Fruit fly (Drosophila melanogaster): Measurements from ENCODE around the gene CG9147.

CG9147 gene

dm6 chr2L:6020535-6020934 is 45.3 kb upstream of the CG9147 start, which contains the start of gene CG13996:
Gene CG13996 (plus strand): TSS chr2L:6020835.
- TF ChIP-seq Taf1 (GFP tag; IDR thresholded peaks at IDR 0.05) (no peak), Lim3 (GFP tag; IDR thresholded peaks at IDR 0.05) (no peak), kni (GFP tag; optimal IDR thresholded peaks at IDR 0.05) (no peak), CG12744 (GFP tag; optimal IDR thresholded peaks at IDR 0.05) (no peak), ewg (GFP tag; optimal IDR thresholded peaks at IDR 0.05) (no peak), bab2 (GFP tag; optimal IDR thresholded peaks at IDR 0.05) (no peak), CG4730 (GFP tag; IDR thresholded peaks at IDR 0.05) (no peak), dpn (GFP tag; optimal IDR thresholded peaks at IDR 0.05) (no peak), hbn (GFP tag; IDR thresholded peaks at IDR 0.05; ENCODE audit: partially characterized antibody) (no peak)

DNA sequence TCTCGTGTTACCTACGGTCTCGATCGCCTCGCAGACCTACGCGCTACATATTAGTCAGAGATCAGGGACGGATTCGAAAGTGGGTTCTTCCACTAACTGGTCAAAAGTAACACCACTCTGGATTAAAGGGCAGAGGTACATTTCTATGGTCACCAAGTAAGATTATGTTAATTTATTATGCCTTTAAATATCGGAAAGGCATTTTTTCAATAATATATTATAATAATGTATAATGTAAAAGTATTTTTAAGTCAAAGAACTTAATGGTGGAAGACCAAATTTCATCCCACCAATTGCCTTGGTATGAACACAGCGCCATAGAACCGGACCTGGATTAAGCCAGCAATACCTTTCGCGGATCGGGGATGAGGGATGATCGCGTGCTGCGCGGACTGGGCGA is 43.0 kb upstream of the CG9147 start:
- TF ChIP-seq ewg (GFP tag; optimal IDR thresholded peaks at IDR 0.05) (no peak), CG30403 (GFP tag; optimal IDR thresholded peaks at IDR 0.05) (no peak), lab (GFP tag; optimal IDR thresholded peaks at IDR 0.05) (peak; percentile 4), maf-S (GFP tag; optimal IDR thresholded peaks at IDR 0.05) (no peak), unpg (GFP tag; optimal IDR thresholded peaks at IDR 0.05) (no peak), chinmo (GFP tag; IDR thresholded peaks at IDR 0.05; ENCODE audit: partially characterized antibody) (no peak), sd (tag; optimal IDR thresholded peaks at IDR 0.05) (no peak), Usf (GFP tag; optimal IDR thresholded peaks at IDR 0.05) (no peak), Sry-δ (GFP tag; optimal IDR thresholded peaks at IDR 0.05) (no peak), CG12744 (GFP tag; optimal IDR thresholded peaks at IDR 0.05) (no peak), slp2 (GFP tag; optimal IDR thresholded peaks at IDR 0.05) (no peak), CG3995 (GFP tag; optimal IDR thresholded peaks at IDR 0.05) (no peak), en (GFP tag; optimal IDR thresholded peaks at IDR 0.05) (no peak), Myb (GFP tag; optimal IDR thresholded peaks at IDR 0.05) (no peak), sna (GFP tag; IDR thresholded peaks at IDR 0.05; ENCODE audit: partially characterized antibody) (no peak), CG15601 (tag; optimal IDR thresholded peaks at IDR 0.05) (peak; percentile 17), onecut (GFP tag; IDR thresholded peaks at IDR 0.05) (no peak), CG15696 (tag; optimal IDR thresholded peaks at IDR 0.05) (peak; percentile 65), dmrt11E (tag; optimal IDR thresholded peaks at IDR 0.05) (peak; percentile 13), CG10959 (GFP tag; IDR thresholded peaks at IDR 0.05) (no peak), CG31441 (GFP tag; IDR thresholded peaks at IDR 0.05) (peak; percentile 47; the same call in 1 of the 2 replicates), CG10431 (GFP tag; optimal IDR thresholded peaks at IDR 0.05) (no peak), MBD-R2 (GFP tag; IDR thresholded peaks at IDR 0.05) (no peak), pita (GFP tag; optimal IDR thresholded peaks at IDR 0.05) (no peak), NC2β (GFP tag; optimal IDR thresholded peaks at IDR 0.05) (no peak), Hr39 (optimal IDR thresholded peaks at IDR 0.05) (no peak), twi (tag; optimal IDR thresholded peaks at IDR 0.05) (no peak), CG7745 (tag; optimal IDR thresholded peaks at IDR 0.05) (no peak), Pdp1 (GFP tag; optimal IDR thresholded peaks at IDR 0.05) (no peak), trh (GFP tag; optimal IDR thresholded peaks at IDR 0.05) (no peak), CG17568 (GFP tag; optimal IDR thresholded peaks at IDR 0.05) (no peak), CG7963 (GFP tag; IDR thresholded peaks at IDR 0.05; ENCODE audit: partially characterized antibody) (no peak), croc (GFP tag; conservative IDR thresholded peaks at IDR 0.05) (peak; percentile 33; the same call in 1 of the 3 replicates), CG10267 (tag; optimal IDR thresholded peaks at IDR 0.05) (no peak), CG12071 (GFP tag; optimal IDR thresholded peaks at IDR 0.05) (no peak), CG13123 (GFP tag; optimal IDR thresholded peaks at IDR 0.05) (no peak), ash1 (GFP tag; optimal IDR thresholded peaks at IDR 0.05) (no peak), MTF-1 (GFP tag; optimal IDR thresholded peaks at IDR 0.05; ENCODE audit: borderline replicate concordance) (no peak), sob (GFP tag; IDR thresholded peaks at IDR 0.05) (no peak), dysf (GFP tag; IDR thresholded peaks at IDR 0.05) (0 out of 3 replicates have a peak, but pooled peaks have one; percentile 9), CG14667 (GFP tag; IDR thresholded peaks at IDR 0.05) (no peak), ftz-f1 (GFP tag; optimal IDR thresholded peaks at IDR 0.05) (no peak)

Data from whole organism, embryonic.